Fruit fly (Drosophila melanogaster): Measurements from ENCODE around the gene CG11816.
A peak's percentile ranks its signal among the peaks of the same experiment; 100 is the strongest.

Gene CG11816

dm6 chrX:13563483-13564443 lies 8.2 kb upstream of the CG11816 start, which contains the start of the genes CG46311 and Tpst (continued):
- TF ChIP-seq zfh2 (GFP tag; optimal IDR thresholded peaks at IDR 0.05) (peak; percentile 30), dmrt99B (tag; optimal IDR thresholded peaks at IDR 0.05) (peak; percentile 29), bowl (GFP tag; IDR thresholded peaks at IDR 0.05) (no peak), Atf3 (GFP tag; optimal IDR thresholded peaks at IDR 0.05) (peak; percentile 32), pan (optimal IDR thresholded peaks at IDR 0.05) (no peak), pan (GFP tag; optimal IDR thresholded peaks at IDR 0.05 in 1 of 2, IDR thresholded peaks at IDR 0.05 in 1 of 2) (peak in 1 of 2 experiments; percentile 71), CG9215 (GFP tag; IDR thresholded peaks at IDR 0.05) (peak; percentile 10), ttk (GFP tag; IDR thresholded peaks at IDR 0.05) (peak; percentile 34; the same call in 1 of the 2 replicates), Jarid2 (GFP tag; optimal IDR thresholded peaks at IDR 0.05) (peak; percentile 78), sr (GFP tag; IDR thresholded peaks at IDR 0.05) (peak; percentile 43; the same call in 2 of the 3 replicates), zfh1 (GFP tag; IDR thresholded peaks at IDR 0.05) (peak; percentile 72; the same call in 2 of the 3 replicates), CG2712 (tag; optimal IDR thresholded peaks at IDR 0.05) (peak; percentile 43), btn (GFP tag; optimal IDR thresholded peaks at IDR 0.05) (no peak), YL-1 (GFP tag; optimal IDR thresholded peaks at IDR 0.05) (peak; percentile 66), danr (GFP tag; IDR thresholded peaks at IDR 0.05) (no peak), CG16815 (GFP tag; optimal IDR thresholded peaks at IDR 0.05) (peak; percentile 35), aop (GFP tag; IDR thresholded peaks at IDR 0.05) (peak; percentile 48; the same call in 1 of the 2 replicates), CG7963 (GFP tag; IDR thresholded peaks at IDR 0.05; ENCODE audit: partially characterized antibody) (no peak), CG11093 (GFP tag; IDR thresholded peaks at IDR 0.05) (no peak), Fer3 (tag; optimal IDR thresholded peaks at IDR 0.05) (no peak), NC2β (GFP tag; optimal IDR thresholded peaks at IDR 0.05) (peak; percentile 72), maf-S (GFP tag; optimal IDR thresholded peaks at IDR 0.05) (peak; percentile 28), CG17568 (GFP tag; optimal IDR thresholded peaks at IDR 0.05) (no peak), Usf (GFP tag; optimal IDR thresholded peaks at IDR 0.05) (no peak), CG17361 (GFP tag; IDR thresholded peaks at IDR 0.05) (peak; percentile 39; the same call in 2 of the 3 replicates), repo (GFP tag; optimal IDR thresholded peaks at IDR 0.05) (no peak), ash1 (GFP tag; optimal IDR thresholded peaks at IDR 0.05) (no peak), h (optimal IDR thresholded peaks at IDR 0.05) (no peak), Nf-YB (GFP tag; optimal IDR thresholded peaks at IDR 0.05) (peak; percentile 60), CG11560 (tag; IDR thresholded peaks at IDR 0.05) (peak; percentile 57; the same call in 2 of the 3 replicates), crc (GFP tag; optimal IDR thresholded peaks at IDR 0.05) (no peak), CG14441 (GFP tag; IDR thresholded peaks at IDR 0.05) (peak; percentile 60), fd64A (GFP tag; optimal IDR thresholded peaks at IDR 0.05) (no peak), CG32772 (GFP tag; IDR thresholded peaks at IDR 0.05) (peak; percentile 68), CG4404 (GFP tag; IDR thresholded peaks at IDR 0.05) (peak; percentile 36; the same call in 1 of the 2 replicates), NFAT (GFP tag; IDR thresholded peaks at IDR 0.05) (peak; percentile 83), az2 (GFP tag; optimal IDR thresholded peaks at IDR 0.05) (peak; percentile 67), prd (optimal IDR thresholded peaks at IDR 0.05) (no peak), prd (GFP tag; IDR thresholded peaks at IDR 0.05) (peak; percentile 68; the same call in 2 of the 3 replicates), CG13287 (GFP tag; IDR thresholded peaks at IDR 0.05; ENCODE audit: partially characterized antibody) (peak; percentile 51), kay (GFP tag; optimal IDR thresholded peaks at IDR 0.05) (no peak), Myb (GFP tag; optimal IDR thresholded peaks at IDR 0.05) (peak; percentile 65), ap (GFP tag; IDR thresholded peaks at IDR 0.05) (0 out of 2 replicates have a peak, but pooled peaks have one; percentile 20), CG30403 (GFP tag; optimal IDR thresholded peaks at IDR 0.05) (peak; percentile 60), CG31365 (tag; optimal IDR thresholded peaks at IDR 0.05) (no peak), wdn (GFP tag; IDR thresholded peaks at IDR 0.05) (no peak), Meics (GFP tag; optimal IDR thresholded peaks at IDR 0.05) (peak; percentile 69), CG6254 (GFP tag; optimal IDR thresholded peaks at IDR 0.05) (no peak), run (tag; optimal IDR thresholded peaks at IDR 0.05) (no peak), chn (GFP tag; optimal IDR thresholded peaks at IDR 0.05) (peak; percentile 36)

All from whole organism, embryonic.